Worm (Caenorhabditis elegans) whole organism, young adult: ENCODE measurements around the gene gst-1.
A peak's percentile ranks its signal among the peaks of the same experiment; 100 is the strongest.

Source experiments
- B0035.1 ChIP-seq: sonication (generic microtip); optimal IDR thresholded peaks from 2 replicates; lab custom pipeline; 2016; ENCODE audit warnings: missing genetic modification characterization, mild to moderate bottlenecking, missing compliant biosample characterization, missing genotype, missing genetic modification reagents
- F10E7.11 ChIP-seq: sonication (generic microtip); optimal IDR thresholded peaks from 2 replicates; lab custom pipeline; 2017; ENCODE audit warnings: mild to moderate bottlenecking, missing genetic modification characterization, moderate library complexity, missing compliant biosample characterization
- F33H1.4 ChIP-seq: fragments of 200-800 bp; sonication (Bioruptor generic); IDR thresholded peaks from 2 replicates; pipeline ENCODE4 v1.3.6; 2022; ENCODE audit warnings: missing genetic modification reagents, missing genetic modification characterization, missing compliant biosample characterization
- F39B2.1 ChIP-seq: fragments of 200-800 bp; sonication (Bioruptor generic); IDR thresholded peaks from 2 replicates; pipeline ENCODE4 v1.3.6; 2022; ENCODE audit warnings: missing genetic modification reagents, missing genetic modification characterization, missing compliant biosample characterization
- F52B5.7 ChIP-seq: sonication (generic microtip); optimal IDR thresholded peaks from 2 replicates; lab custom pipeline; 2016; ENCODE audit warnings: mild to moderate bottlenecking, missing genetic modification characterization, missing compliant biosample characterization
- F57A8.1 ChIP-seq: fragments of 200-800 bp; sonication (Bioruptor generic); optimal IDR thresholded peaks from 2 replicates; lab custom pipeline; 2018; ENCODE audit warnings: mild to moderate bottlenecking, missing genetic modification characterization, moderate library complexity, missing compliant biosample characterization
- T26A5.8 ChIP-seq: sonication (generic microtip); optimal IDR thresholded peaks from 2 replicates; lab custom pipeline; 2016; ENCODE audit warnings: missing genetic modification characterization, missing compliant biosample characterization
- Y53G8AR.9 ChIP-seq: fragments of 200-800 bp; sonication (Bioruptor generic); conservative IDR thresholded peaks from 2 replicates; pipeline ENCODE4 v1.3.6; 2022; ENCODE audit warnings: missing genetic modification reagents, missing genetic modification characterization, missing compliant biosample characterization
- Y79H2A.3 ChIP-seq: fragments of 200-800 bp; sonication (Bioruptor generic); conservative IDR thresholded peaks from 2 replicates; pipeline ENCODE4 v1.3.6; 2022; ENCODE audit warnings: missing genetic modification reagents, missing genetic modification characterization, missing compliant biosample characterization
- Y95B8A.8 ChIP-seq: fragments of 200-800 bp; sonication (Bioruptor generic); IDR thresholded peaks from 2 replicates; pipeline ENCODE4 v1.3.6; 2022; ENCODE audit warnings: missing genetic modification reagents, missing genetic modification characterization, missing compliant biosample characterization
- ZK185.1 ChIP-seq: sonication (generic microtip); optimal IDR thresholded peaks from 2 replicates; lab custom pipeline; 2016; ENCODE audit warnings: mild to moderate bottlenecking, missing genetic modification characterization, missing compliant biosample characterization; ENCODE audit not compliant: poor library complexity, severe bottlenecking
- aptf-2 ChIP-seq: fragments of 200-800 bp; sonication (Bioruptor generic); conservative IDR thresholded peaks from 2 replicates; pipeline ENCODE4 v1.3.6; 2022; ENCODE audit warnings: missing genetic modification reagents, missing genetic modification characterization, missing compliant biosample characterization
- athp-1 ChIP-seq: sonication (generic microtip); optimal IDR thresholded peaks from 2 replicates; lab custom pipeline; 2017; ENCODE audit warnings: mild to moderate bottlenecking, missing genetic modification characterization, missing compliant biosample characterization
- attf-3 ChIP-seq: fragments of 200-800 bp; sonication (Bioruptor generic); conservative IDR thresholded peaks from 2 replicates; pipeline ENCODE4 v1.3.6; 2022; ENCODE audit warnings: missing genetic modification reagents, missing genetic modification characterization, missing compliant biosample characterization
- bed-1 ChIP-seq: fragments of 200-800 bp; sonication (Bioruptor generic); IDR thresholded peaks from 2 replicates; pipeline ENCODE4 v1.3.6; 2022; ENCODE audit warnings: missing genetic modification reagents, missing genetic modification characterization, missing compliant biosample characterization
- ccch-3 ChIP-seq: fragments of 200-800 bp; sonication (Bioruptor generic); optimal IDR thresholded peaks from 2 replicates; lab custom pipeline; 2018; ENCODE audit warnings: mild to moderate bottlenecking, missing genetic modification characterization, missing compliant biosample characterization
- cebp-1 ChIP-seq, 2 experiments: fragments of 200-800 bp in 1 of 2; sonication (Bioruptor generic) in 1 of 2; sonication (generic microtip) in 1 of 2; IDR thresholded peaks in 1 of 2; optimal IDR thresholded peaks in 1 of 2; 2 replicates each; pipeline versions ENCODE4 v1.3.6 to Lab custom; 2017 to 2022; ENCODE audit warnings: missing compliant biosample characterization in 2 of 2, missing genetic modification characterization in 2 of 2, mild to moderate bottlenecking in 1 of 2, missing genetic modification reagents in 1 of 2, moderate library complexity in 1 of 2
- cebp-2 ChIP-seq: fragments of 200-800 bp; sonication (Bioruptor generic); IDR thresholded peaks from 2 replicates; pipeline ENCODE4 v1.3.6; 2022; ENCODE audit warnings: missing genetic modification characterization, missing compliant biosample characterization
- ceh-100 ChIP-seq: fragments of 200-800 bp; sonication (Bioruptor generic); IDR thresholded peaks from 2 replicates; pipeline ENCODE4 v1.3.6; 2022; ENCODE audit warnings: missing genetic modification reagents, missing genetic modification characterization, missing compliant biosample characterization
- ceh-27 ChIP-seq: fragments of 200-800 bp; sonication (Bioruptor generic); optimal IDR thresholded peaks from 2 replicates; lab custom pipeline; 2018; ENCODE audit warnings: mild to moderate bottlenecking, missing genetic modification characterization, moderate library complexity, missing compliant biosample characterization
- ceh-79 ChIP-seq: sonication (generic microtip); optimal IDR thresholded peaks from 2 replicates; lab custom pipeline; 2017; ENCODE audit warnings: mild to moderate bottlenecking, missing genetic modification characterization, missing compliant biosample characterization
- dpff-1 ChIP-seq: sonication (generic microtip); optimal IDR thresholded peaks from 2 replicates; lab custom pipeline; 2017; ENCODE audit warnings: mild to moderate bottlenecking, missing genetic modification characterization, missing compliant biosample characterization
- egl-18 ChIP-seq: fragments of 200-800 bp; sonication (Bioruptor generic); IDR thresholded peaks from 2 replicates; pipeline ENCODE4 v1.3.6; 2022; ENCODE audit warnings: missing genetic modification reagents, missing genetic modification characterization, missing compliant biosample characterization
- ekl-4 ChIP-seq: fragments of 200-800 bp; sonication (Bioruptor generic); IDR thresholded peaks from 2 replicates; pipeline ENCODE4 v1.3.6; 2022; ENCODE audit warnings: missing genetic modification reagents, missing genetic modification characterization, missing compliant biosample characterization
- ets-4 ChIP-seq: fragments of 200-800 bp; sonication (Bioruptor generic); optimal IDR thresholded peaks from 2 replicates; lab custom pipeline; 2018; ENCODE audit warnings: mild to moderate bottlenecking, missing genetic modification characterization, missing compliant biosample characterization
- hlh-26 ChIP-seq: fragments of 200-800 bp; sonication (Bioruptor generic); conservative IDR thresholded peaks from 2 replicates; pipeline ENCODE4 v1.3.6; 2022; ENCODE audit warnings: missing genetic modification reagents, missing genetic modification characterization, missing compliant biosample characterization
- hmg-20 ChIP-seq: fragments of 200-800 bp; sonication (Bioruptor generic); IDR thresholded peaks from 2 replicates; pipeline ENCODE4 v1.3.6; 2022; ENCODE audit warnings: missing genetic modification reagents, missing genetic modification characterization, missing compliant biosample characterization
- hsf-1 ChIP-seq: fragments of 200-800 bp; sonication (Bioruptor generic); IDR thresholded peaks from 2 replicates; pipeline ENCODE4 v1.3.6; 2022; ENCODE audit warnings: missing genetic modification reagents, missing genetic modification characterization, missing compliant biosample characterization
- lag-1 ChIP-seq: fragments of 200-800 bp; sonication (Bioruptor generic); IDR thresholded peaks from 2 replicates; pipeline ENCODE4 v1.3.6; 2022; ENCODE audit warnings: missing genetic modification reagents, missing genetic modification characterization, missing compliant biosample characterization
- lin-26 ChIP-seq: fragments of 200-800 bp; sonication (Bioruptor generic); IDR thresholded peaks from 2 replicates; pipeline ENCODE4 v1.3.6; 2022; ENCODE audit warnings: missing genetic modification reagents, missing genetic modification characterization, missing compliant biosample characterization
- lin-40 ChIP-seq: sonication (generic microtip); optimal IDR thresholded peaks from 2 replicates; lab custom pipeline; 2016; ENCODE audit warnings: missing genetic modification characterization, mild to moderate bottlenecking, missing compliant biosample characterization, missing genotype, missing genetic modification reagents
- madf-6 ChIP-seq: fragments of 200-800 bp; sonication (Bioruptor generic); IDR thresholded peaks from 2 replicates; pipeline ENCODE4 v1.3.6; 2022; ENCODE audit warnings: missing genetic modification reagents, missing genetic modification characterization, missing compliant biosample characterization
- madf-8 ChIP-seq: fragments of 200-800 bp; sonication (Bioruptor generic); conservative IDR thresholded peaks from 2 replicates; pipeline ENCODE4 v1.3.6; 2022; ENCODE audit warnings: missing genetic modification reagents, missing genetic modification characterization, missing compliant biosample characterization
- mcd-1 ChIP-seq: fragments of 200-800 bp; sonication (Bioruptor generic); IDR thresholded peaks from 2 replicates; pipeline ENCODE4 v1.3.6; 2022; ENCODE audit warnings: missing genetic modification reagents, missing genetic modification characterization, missing compliant biosample characterization
- nhr-120 ChIP-seq: fragments of 200-800 bp; sonication (Bioruptor generic); IDR thresholded peaks from 2 replicates; pipeline ENCODE4 v1.3.6; 2022; ENCODE audit warnings: missing genetic modification characterization, missing compliant biosample characterization
- pbrm-1 ChIP-seq: fragments of 200-800 bp; sonication (Bioruptor generic); IDR thresholded peaks from 2 replicates; pipeline ENCODE4 v1.3.6; 2022; ENCODE audit warnings: missing genetic modification reagents, missing genetic modification characterization, missing compliant biosample characterization
- pha-4 ChIP-seq: fragments of 150-350 bp; sonication (generic microtip); optimal IDR thresholded peaks from 2 replicates; lab custom pipeline; 2014; ENCODE audit warnings: missing biosample characterization, missing genetic modification reagents, missing genetic modification characterization
- rcor-1 ChIP-seq: fragments of 200-800 bp; sonication (Bioruptor generic); IDR thresholded peaks from 2 replicates; pipeline ENCODE4 v1.3.6; 2022; ENCODE audit warnings: missing genetic modification reagents, missing genetic modification characterization, missing compliant biosample characterization
- snpc-1.1 ChIP-seq: sonication (generic microtip); optimal IDR thresholded peaks from 2 replicates; lab custom pipeline; 2017; ENCODE audit warnings: missing genetic modification characterization, mild to moderate bottlenecking, missing compliant biosample characterization, antibody characterized with exemption, moderate library complexity, missing genotype, missing genetic modification reagents; ENCODE audit not compliant: insufficient read depth
- snpc-3.4 ChIP-seq: sonication (generic microtip); optimal IDR thresholded peaks from 2 replicates; lab custom pipeline; 2017; ENCODE audit warnings: missing genetic modification characterization, mild to moderate bottlenecking, missing compliant biosample characterization, antibody characterized with exemption, moderate library complexity, missing genotype, missing genetic modification reagents
- tbp1 ChIP-seq: fragments of 200-800 bp; sonication (Bioruptor generic); optimal IDR thresholded peaks from 2 replicates; lab custom pipeline; 2018; ENCODE audit warnings: mild to moderate bottlenecking, missing genetic modification characterization, missing compliant biosample characterization
- unc-130 ChIP-seq: sonication (generic microtip); optimal IDR thresholded peaks from 2 replicates; lab custom pipeline; 2016; ENCODE audit warnings: missing genetic modification reagents, missing genetic modification characterization, missing compliant biosample characterization
- zfh-2 ChIP-seq: fragments of 200-800 bp; sonication (Bioruptor generic); conservative IDR thresholded peaks from 2 replicates; pipeline ENCODE4 v1.3.6; 2022; ENCODE audit warnings: missing genetic modification reagents, missing genetic modification characterization, missing compliant biosample characterization
- zim-3 ChIP-seq: sonication (generic microtip); optimal IDR thresholded peaks from 2 replicates; lab custom pipeline; 2017; ENCODE audit warnings: mild to moderate bottlenecking, missing genetic modification characterization, moderate library complexity, missing compliant biosample characterization
- ztf-28 ChIP-seq: fragments of 200-800 bp; sonication (Bioruptor generic); IDR thresholded peaks from 2 replicates; pipeline ENCODE4 v1.3.6; 2022; ENCODE audit warnings: missing genetic modification reagents, missing genetic modification characterization, missing compliant biosample characterization
- ztf-3 ChIP-seq: fragments of 200-800 bp; sonication (Bioruptor generic); optimal IDR thresholded peaks from 2 replicates; lab custom pipeline; 2018; ENCODE audit warnings: mild to moderate bottlenecking, missing genetic modification characterization, missing compliant biosample characterization

Gene gst-1

ce11 chrIII:9052371-9052978 is 6.7 kb upstream of the gst-1 start (continued):
- no peak for TF ChIP-seq cebp-1 (GFP tag; IDR thresholded peaks at IDR 0.05; lab: Robert Waterston, UW)
- peak; percentile 70 for TF ChIP-seq cebp-1 (tag; optimal IDR thresholded peaks at IDR 0.05; lab: Kevin White, UChicago)
- TF ChIP-seq lin-40 (tag; lab: Kevin White, UChicago) = peak; percentile 17
- TF ChIP-seq hlh-26 (GFP tag; lab: Robert Waterston, UW) = no peak
- no peak for TF ChIP-seq Y79H2A.3
- TF ChIP-seq ztf-28 = no peak
- peak; percentile 68 for TF ChIP-seq mcd-1 (GFP tag; lab: Robert Waterston, UW)
- TF ChIP-seq ekl-4 (GFP tag; lab: Robert Waterston, UW) = no peak; the same call in 1 of the 2 replicates
- TF ChIP-seq ceh-79 (tag; lab: Kevin White, UChicago) = peak; percentile 38
- peak; percentile 59 for TF ChIP-seq ceh-100
- peak; percentile 24 for TF ChIP-seq F10E7.11
- TF ChIP-seq F39B2.1 (GFP tag; lab: Robert Waterston, UW) = no peak
- TF ChIP-seq lin-26 = 0 out of 2 replicates have a peak, but pooled peaks have one; percentile 53
- TF ChIP-seq ceh-27 = peak; percentile 45
- no peak for TF ChIP-seq hmg-20 (GFP tag; lab: Robert Waterston, UW)
- peak; percentile 50 for TF ChIP-seq B0035.1
- TF ChIP-seq F57A8.1 = no peak
- TF ChIP-seq aptf-2 = no peak
- no peak for TF ChIP-seq bed-1
- 0 out of 2 replicates have a peak, but pooled peaks have one; percentile 21 for TF ChIP-seq egl-18
- TF ChIP-seq F52B5.7 (tag; lab: Kevin White, UChicago) = peak; percentile 15
- TF ChIP-seq ccch-3 (GFP tag; lab: Kevin White, UChicago) = no peak
- TF ChIP-seq attf-3 = no peak
- no peak for TF ChIP-seq pha-4 (tag; lab: Kevin White, UChicago)
- peak; percentile 70; the same call in 1 of the 2 replicates for TF ChIP-seq pbrm-1 (GFP tag; lab: Robert Waterston, UW)
- TF ChIP-seq tbp1 (GFP tag; lab: Kevin White, UChicago) = peak; percentile 36
- no peak for TF ChIP-seq athp-1 (tag; lab: Kevin White, UChicago)
- TF ChIP-seq snpc-1.1 (tag; lab: Kevin White, UChicago) = no peak
- peak; percentile 68; the same call in 1 of the 2 replicates for TF ChIP-seq cebp-2 (GFP tag; lab: Robert Waterston, UW)
- peak; percentile 97 for TF ChIP-seq zfh-2 (GFP tag; lab: Robert Waterston, UW)
- peak; percentile 71 for TF ChIP-seq ets-4 (GFP tag; lab: Kevin White, UChicago)
- TF ChIP-seq snpc-3.4 (tag; lab: Kevin White, UChicago) = no peak
- no peak for TF ChIP-seq unc-130 (GFP tag; lab: Kevin White, UChicago)
- TF ChIP-seq madf-6 (GFP tag; lab: Robert Waterston, UW) = 0 out of 2 replicates have a peak, but pooled peaks have one; percentile 11
- peak; percentile 53 for TF ChIP-seq rcor-1
- TF ChIP-seq zim-3 (tag; lab: Kevin White, UChicago) = no peak
- TF ChIP-seq Y53G8AR.9 (GFP tag; lab: Robert Waterston, UW) = no peak
- TF ChIP-seq ztf-3 = peak; percentile 60
- peak; percentile 47 for TF ChIP-seq hsf-1 (GFP tag; lab: Robert Waterston, UW)
- TF ChIP-seq Y95B8A.8 = peak; percentile 21; the same call in 1 of the 2 replicates
- no peak for TF ChIP-seq F33H1.4 (GFP tag; lab: Robert Waterston, UW)
- no peak for TF ChIP-seq T26A5.8
- no peak for TF ChIP-seq lag-1 (GFP tag; lab: Robert Waterston, UW)
- TF ChIP-seq ZK185.1 = no peak
- TF ChIP-seq nhr-120 (GFP tag; lab: Robert Waterston, UW) = no peak
- no peak for TF ChIP-seq madf-8 (GFP tag; lab: Robert Waterston, UW)
- no peak for TF ChIP-seq dpff-1 (tag; lab: Kevin White, UChicago)
